Worm (Caenorhabditis elegans): ENCODE results near the gene ubc-6.

ubc-6 gene

ce11 chrII:7483009-7483408 lies 4.0 kb downstream of the ubc-6 start, which contains the start of gene cah-2:
Gene cah-2 (minus strand): TSS chrII:7483109.
- no peak for TF ChIP-seq pha-4 (tag; optimal IDR thresholded peaks at IDR 0.05)
- no peak for TF ChIP-seq zip-8 (tag; optimal IDR thresholded peaks at IDR 0.05)
- TF ChIP-seq ham-2 (GFP tag; optimal IDR thresholded peaks at IDR 0.05) = no peak
- TF ChIP-seq unc-39 (tag; optimal IDR thresholded peaks at IDR 0.05) = no peak
- no peak for TF ChIP-seq drap-1 (GFP tag; optimal IDR thresholded peaks at IDR 0.05)
- TF ChIP-seq unc-62 (GFP tag; optimal IDR thresholded peaks at IDR 0.05) = no peak
- TF ChIP-seq unc-120 (tag; optimal IDR thresholded peaks at IDR 0.05; ENCODE audit: poor library complexity, severe bottlenecking) = no peak
- no peak for TF ChIP-seq nhr-28 (tag; optimal IDR thresholded peaks at IDR 0.05)
- TF ChIP-seq ztf-11 (tag; optimal IDR thresholded peaks at IDR 0.05) = no peak
- TF ChIP-seq cnd-1 (tag; optimal IDR thresholded peaks at IDR 0.05) = no peak
- TF ChIP-seq nhr-12 (tag; optimal IDR thresholded peaks at IDR 0.05) = no peak
- TF ChIP-seq nhr-2 (tag; optimal IDR thresholded peaks at IDR 0.05) = no peak
- no peak for TF ChIP-seq M03D4.4 (tag; optimal IDR thresholded peaks at IDR 0.05)

- TF ChIP-seq drap-1 (GFP tag; optimal IDR thresholded peaks at IDR 0.05) (no peak), flh-1 (GFP tag; optimal IDR thresholded peaks at IDR 0.05) (no peak), elt-3 (tag; optimal IDR thresholded peaks at IDR 0.05) (no peak), ztf-11 (tag; optimal IDR thresholded peaks at IDR 0.05) (no peak), lin-32 (GFP tag; optimal IDR thresholded peaks at IDR 0.05) (no peak), bed-3 (GFP tag; optimal IDR thresholded peaks at IDR 0.05) (no peak), pha-4 (tag; optimal IDR thresholded peaks at IDR 0.05) (no peak), ceh-83 (GFP tag; optimal IDR thresholded peaks at IDR 0.05) (no peak), tbx-8 (GFP tag; optimal IDR thresholded peaks at IDR 0.05) (no peak), hlh-1 (tag; optimal IDR thresholded peaks at IDR 0.05) (no peak), ceh-39 (tag; optimal IDR thresholded peaks at IDR 0.05) (no peak), sem-2 (GFP tag; optimal IDR thresholded peaks at IDR 0.05) (no peak), lin-13 (tag; optimal IDR thresholded peaks at IDR 0.05) (no peak), ham-2 (GFP tag; optimal IDR thresholded peaks at IDR 0.05) (no peak)
These were observed 10.6 kb downstream of the ubc-6 start, which contains the start of gene D1022.9 for ce11 chrII:7489605-7490004. Gene D1022.9 (minus strand): TSS chrII:7489705.

- TF ChIP-seq hlh-1 (tag; optimal IDR thresholded peaks at IDR 0.05) (no peak), mep-1 (tag; optimal IDR thresholded peaks at IDR 0.05) (no peak), ceh-39 (tag; optimal IDR thresholded peaks at IDR 0.05) (no peak), unc-62 (GFP tag; optimal IDR thresholded peaks at IDR 0.05) (no peak), ceh-43 (GFP tag; optimal IDR thresholded peaks at IDR 0.05) (no peak), bed-3 (GFP tag; optimal IDR thresholded peaks at IDR 0.05) (no peak), unc-39 (tag; optimal IDR thresholded peaks at IDR 0.05) (no peak), M03D4.4 (tag; optimal IDR thresholded peaks at IDR 0.05) (no peak), lsy-2 (tag; optimal IDR thresholded peaks at IDR 0.05) (no peak), drap-1 (GFP tag; optimal IDR thresholded peaks at IDR 0.05) (no peak), lin-32 (GFP tag; optimal IDR thresholded peaks at IDR 0.05) (no peak), blmp-1 (tag; optimal IDR thresholded peaks at IDR 0.05) (no peak), sem-2 (GFP tag; optimal IDR thresholded peaks at IDR 0.05) (no peak), unc-120 (tag; optimal IDR thresholded peaks at IDR 0.05; ENCODE audit: poor library complexity, severe bottlenecking) (no peak)
These were observed 14.6 kb downstream of the ubc-6 start, which contains the start of gene nas-23 for ce11 chrII:7493599-7493998. Gene nas-23 (minus strand): TSS chrII:7493699.

ce11 chrII:7494155-7494554 lies 15.2 kb downstream of the ubc-6 start, which contains the start of gene R10H1.1:
Gene R10H1.1 (plus strand): TSS chrII:7494455.
- no peak for TF ChIP-seq M03D4.4 (tag; optimal IDR thresholded peaks at IDR 0.05)
- no peak for TF ChIP-seq drap-1 (GFP tag; optimal IDR thresholded peaks at IDR 0.05)
- no peak for TF ChIP-seq nhr-28 (tag; optimal IDR thresholded peaks at IDR 0.05)

- TF ChIP-seq ceh-83 (GFP tag; optimal IDR thresholded peaks at IDR 0.05) (no peak), unc-120 (tag; optimal IDR thresholded peaks at IDR 0.05; ENCODE audit: poor library complexity, severe bottlenecking) (no peak)
These were observed 17.1 kb downstream of the ubc-6 start, which contains the start of gene spi-1 for ce11 chrII:7496070-7496469. Gene spi-1 (plus strand): TSS chrII:7496247.

ce11 chrII:7499390-7499789 lies 20.4 kb downstream of the ubc-6 start, which contains the start of gene srab-14:
Gene srab-14 (minus strand): TSS chrII:7499490.
- TF ChIP-seq unc-39 (tag; optimal IDR thresholded peaks at IDR 0.05) (no peak), tbx-8 (GFP tag; optimal IDR thresholded peaks at IDR 0.05) (no peak), nhr-28 (tag; optimal IDR thresholded peaks at IDR 0.05) (no peak), M03D4.4 (tag; optimal IDR thresholded peaks at IDR 0.05) (no peak), unc-62 (GFP tag; optimal IDR thresholded peaks at IDR 0.05) (no peak), hlh-1 (tag; optimal IDR thresholded peaks at IDR 0.05) (no peak), sptf-1 (tag; optimal IDR thresholded peaks at IDR 0.05) (no peak), ztf-11 (tag; optimal IDR thresholded peaks at IDR 0.05) (no peak), cnd-1 (tag; optimal IDR thresholded peaks at IDR 0.05) (no peak), flh-1 (GFP tag; optimal IDR thresholded peaks at IDR 0.05) (no peak), elt-3 (tag; optimal IDR thresholded peaks at IDR 0.05) (no peak), sem-2 (GFP tag; optimal IDR thresholded peaks at IDR 0.05) (no peak)
